Worm (Caenorhabditis elegans): ENCODE results near the gene ceh-1.
A peak's percentile ranks its signal among the peaks of the same experiment; 100 is the strongest.

Gene ceh-1

ce11 chrX:4699411-4700050 lies 45.6 kb upstream of the ceh-1 start, which contains the start of gene hyl-2 (continued):
- TF ChIP-seq fkh-10 (GFP tag; optimal IDR thresholded peaks at IDR 0.05) (peak; percentile 34), lir-3 (tag; optimal IDR thresholded peaks at IDR 0.05; ENCODE audit: poor library complexity) (no peak), snu-23 (GFP tag; optimal IDR thresholded peaks at IDR 0.05) (peak; percentile 62), Y116A8C.19 (tag; optimal IDR thresholded peaks at IDR 0.05; ENCODE audit: borderline replicate concordance) (no peak), mab-9 (GFP tag; IDR thresholded peaks at IDR 0.05) (no peak), fkh-8 (tag; optimal IDR thresholded peaks at IDR 0.05) (peak; percentile 31), egl-27 (tag; optimal IDR thresholded peaks at IDR 0.05) (no peak), nhr-84 (tag; optimal IDR thresholded peaks at IDR 0.05) (no peak), sup-37 (GFP tag; optimal IDR thresholded peaks at IDR 0.05) (no peak), nhr-77 (tag; optimal IDR thresholded peaks at IDR 0.05) (no peak), lsy-2 (tag; optimal IDR thresholded peaks at IDR 0.05) (peak in 1 of 2 experiments; percentile 71), pag-3 (tag; optimal IDR thresholded peaks at IDR 0.05; ENCODE audit: borderline replicate concordance, insufficient read depth) (no peak), nhr-47 (tag; optimal IDR thresholded peaks at IDR 0.05) (peak; percentile 37), C34B4.2 (tag; optimal IDR thresholded peaks at IDR 0.05) (no peak), ceh-82 (tag; optimal IDR thresholded peaks at IDR 0.05) (peak in 1 of 3 experiments; percentile 50), mep-1 (tag; optimal IDR thresholded peaks at IDR 0.05) (peak; percentile 44), pax-3 (tag; optimal IDR thresholded peaks at IDR 0.05) (no peak), alr-1 (tag; optimal IDR thresholded peaks at IDR 0.05; ENCODE audit: borderline replicate concordance) (no peak), ceh-88 (GFP tag; IDR thresholded peaks at IDR 0.05) (no peak), aha-1 (tag; optimal IDR thresholded peaks at IDR 0.05) (no peak), lin-14 (GFP tag; optimal IDR thresholded peaks at IDR 0.05) (peak; percentile 93), C04F5.9 (tag; optimal IDR thresholded peaks at IDR 0.05) (no peak), lin-39 (tag; optimal IDR thresholded peaks at IDR 0.05) (no peak), fos-1 (tag; optimal IDR thresholded peaks at IDR 0.05) (no peak), hpl-2 (GFP tag; optimal IDR thresholded peaks at IDR 0.05) (no peak), rnt-1 (tag; optimal IDR thresholded peaks at IDR 0.05) (peak; percentile 48), mef-2 (tag; optimal IDR thresholded peaks at IDR 0.05) (no peak), ceh-63 (GFP tag; optimal IDR thresholded peaks at IDR 0.05) (no peak), lin-15B (tag; optimal IDR thresholded peaks at IDR 0.05) (peak; percentile 55), ceh-8 (GFP tag; optimal IDR thresholded peaks at IDR 0.05) (no peak), snpc-4 (tag; optimal IDR thresholded peaks at IDR 0.05) (no peak), ceh-90 (tag; optimal IDR thresholded peaks at IDR 0.05) (no peak), lin-35 (GFP tag; optimal IDR thresholded peaks at IDR 0.05) (peak in 1 of 2 experiments; percentile 33), ces-1 (GFP tag; optimal IDR thresholded peaks at IDR 0.05) (no peak)

ce11 chrX:4698271-4698670 lies 44.3 kb upstream of the ceh-1 start:
- TF ChIP-seq lin-13 (GFP tag; optimal IDR thresholded peaks at IDR 0.05) (no peak), zip-4 (GFP tag; optimal IDR thresholded peaks at IDR 0.05) (no peak), elt-2 (tag; optimal IDR thresholded peaks at IDR 0.05) (peak; percentile 82), nhr-20 (tag; optimal IDR thresholded peaks at IDR 0.05) (peak; percentile 11), nhr-90 (tag; optimal IDR thresholded peaks at IDR 0.05; ENCODE audit: poor library complexity) (peak; percentile 21)

Data from whole organism, L1 larva.